Worm (Caenorhabditis elegans) whole organism, L1 larva: ENCODE measurements around the gene F28B4.1.

Source experiments
- C16A3.4 ChIP-seq: fragments of 150-350 bp; optimal IDR thresholded peaks from 2 replicates; lab custom pipeline; 2014; ENCODE audit warnings: missing biosample characterization, missing genetic modification characterization
- C34B4.2 ChIP-seq: sonication (generic microtip); optimal IDR thresholded peaks from 2 replicates; lab custom pipeline; 2017; ENCODE audit warnings: mild to moderate bottlenecking, missing genetic modification characterization, missing compliant biosample characterization
- F16B12.6 ChIP-seq: fragments of 150-350 bp; optimal IDR thresholded peaks from 2 replicates; lab custom pipeline; 2014; ENCODE audit warnings: missing biosample characterization, missing genetic modification characterization
- alr-1 ChIP-seq: fragments of 200-800 bp; sonication (Bioruptor generic); optimal IDR thresholded peaks from 2 replicates; lab custom pipeline; 2018; ENCODE audit warnings: borderline replicate concordance, mild to moderate bottlenecking, missing genetic modification characterization, missing compliant biosample characterization
- blmp-1 ChIP-seq: fragments of 150-350 bp; optimal IDR thresholded peaks from 2 replicates; lab custom pipeline; 2014; ENCODE audit warnings: missing biosample characterization, missing genetic modification characterization
- ceh-63 ChIP-seq: fragments of 200-800 bp; sonication (Bioruptor generic); optimal IDR thresholded peaks from 2 replicates; lab custom pipeline; 2018; ENCODE audit warnings: mild to moderate bottlenecking, missing genetic modification characterization, missing compliant biosample characterization
- ceh-82 ChIP-seq, 3 experiments: fragments of 150-350 bp in 1 of 3; sonication (generic microtip) in 2 of 3; optimal IDR thresholded peaks; 2 replicates each; lab custom pipeline; 2014 to 2017; ENCODE audit warnings: missing biosample characterization in 3 of 3, missing genetic modification characterization in 3 of 3
- ceh-88 ChIP-seq: fragments of 200-800 bp; sonication (Bioruptor generic); IDR thresholded peaks from 2 replicates; pipeline ENCODE4 v1.3.6; 2022; ENCODE audit warnings: missing genetic modification characterization, missing compliant biosample characterization
- ceh-90 ChIP-seq: sonication (generic microtip); optimal IDR thresholded peaks from 2 replicates; lab custom pipeline; 2016; ENCODE audit warnings: missing genetic modification characterization, missing compliant biosample characterization
- ces-1 ChIP-seq: fragments of 150-350 bp; optimal IDR thresholded peaks from 2 replicates; lab custom pipeline; 2014; ENCODE audit warnings: missing biosample characterization, missing genetic modification reagents, missing genetic modification characterization
- dsc-1 ChIP-seq: sonication (generic microtip); optimal IDR thresholded peaks from 2 replicates; lab custom pipeline; 2016; ENCODE audit warnings: mild to moderate bottlenecking, missing genetic modification characterization, missing compliant biosample characterization
- efl-1 ChIP-seq, 4 experiments: fragments of 150-350 bp; optimal IDR thresholded peaks in 3 of 4; peaks in 1 of 4; 1 replicate in 1 of 4; 2 replicates in 3 of 4; lab custom pipeline; 2014; ENCODE audit warnings: missing biosample characterization in 2 of 4, missing genetic modification characterization in 2 of 4, missing genetic modification reagents in 2 of 4
- efl-3 ChIP-seq: fragments of 200-800 bp; sonication (Bioruptor generic); optimal IDR thresholded peaks from 2 replicates; lab custom pipeline; 2018; ENCODE audit warnings: mild to moderate bottlenecking, missing genetic modification characterization, missing compliant biosample characterization
- egl-13 ChIP-seq: sonication (generic microtip); optimal IDR thresholded peaks from 2 replicates; lab custom pipeline; 2016; ENCODE audit warnings: missing genotype, missing genetic modification reagents, missing genetic modification characterization, missing compliant biosample characterization
- elt-2 ChIP-seq: sonication (generic microtip); optimal IDR thresholded peaks from 2 replicates; lab custom pipeline; 2016; ENCODE audit warnings: missing genetic modification characterization, mild to moderate bottlenecking, inconsistent platforms, missing compliant biosample characterization, missing genetic modification reagents
- elt-3 ChIP-seq, 6 experiments: fragments of 150-350 bp in 1 of 6; sonication (generic microtip); optimal IDR thresholded peaks; 2 replicates each; lab custom pipeline; 2017 to 2018; ENCODE audit warnings: missing biosample characterization in 6 of 6, missing genetic modification characterization in 6 of 6, inconsistent platforms in 1 of 6
- fkh-10 ChIP-seq: sonication (generic microtip); optimal IDR thresholded peaks from 2 replicates; lab custom pipeline; 2017; ENCODE audit warnings: missing biosample characterization, missing genetic modification reagents, missing genetic modification characterization
- fos-1 ChIP-seq: fragments of 150-350 bp; optimal IDR thresholded peaks from 2 replicates; lab custom pipeline; 2014; ENCODE audit warnings: missing biosample characterization, missing genetic modification characterization
- grh-1 ChIP-seq: fragments of 200-800 bp; sonication (Bioruptor generic); IDR thresholded peaks from 2 replicates; pipeline ENCODE4 v1.3.6; 2022; ENCODE audit warnings: missing genetic modification reagents, missing genetic modification characterization, missing compliant biosample characterization
- hpl-2 ChIP-seq: fragments of 150-350 bp; optimal IDR thresholded peaks from 2 replicates; lab custom pipeline; 2014; ENCODE audit warnings: missing biosample characterization, missing genetic modification reagents, missing genetic modification characterization
- isw-1 ChIP-seq: fragments of 200-800 bp; sonication (Bioruptor generic); IDR thresholded peaks from 2 replicates; pipeline ENCODE4 v1.3.6; 2022; ENCODE audit warnings: missing genetic modification characterization, missing compliant biosample characterization
- lin-14 ChIP-seq: fragments of 200-800 bp; sonication (Bioruptor generic); optimal IDR thresholded peaks from 2 replicates; lab custom pipeline; 2018; ENCODE audit warnings: mild to moderate bottlenecking, missing genetic modification characterization, moderate library complexity, missing compliant biosample characterization
- lin-35 ChIP-seq, 2 experiments: fragments of 150-350 bp; optimal IDR thresholded peaks; 2 replicates each; lab custom pipeline; 2014; ENCODE audit warnings: missing biosample characterization in 2 of 2, missing genetic modification characterization in 2 of 2, missing genetic modification reagents in 2 of 2
- lir-3 ChIP-seq: sonication (generic microtip); optimal IDR thresholded peaks from 2 replicates; lab custom pipeline; 2016; ENCODE audit warnings: mild to moderate bottlenecking, missing genetic modification characterization, moderate library complexity, missing compliant biosample characterization; ENCODE audit not compliant: poor library complexity
- lsy-2 ChIP-seq, 2 experiments: fragments of 150-350 bp; optimal IDR thresholded peaks; 2 replicates each; lab custom pipeline; 2014; ENCODE audit warnings: missing biosample characterization in 2 of 2, missing genetic modification characterization in 2 of 2
- mef-2 ChIP-seq: fragments of 150-350 bp; optimal IDR thresholded peaks from 2 replicates; lab custom pipeline; 2014; ENCODE audit warnings: missing biosample characterization, missing genetic modification characterization
- mep-1 ChIP-seq: fragments of 150-350 bp; optimal IDR thresholded peaks from 2 replicates; lab custom pipeline; 2014; ENCODE audit warnings: missing biosample characterization, missing genetic modification characterization
- nhr-11 ChIP-seq: fragments of 150-350 bp; optimal IDR thresholded peaks from 2 replicates; lab custom pipeline; 2014; ENCODE audit warnings: missing biosample characterization, missing genetic modification characterization
- nhr-19 ChIP-seq: fragments of 200-800 bp; sonication (Bioruptor generic); conservative IDR thresholded peaks from 2 replicates; pipeline ENCODE4 v1.3.6; 2022; ENCODE audit warnings: missing genetic modification characterization, missing compliant biosample characterization
- nhr-84 ChIP-seq: sonication (generic microtip); optimal IDR thresholded peaks from 2 replicates; lab custom pipeline; 2017; ENCODE audit warnings: missing biosample characterization, missing genetic modification characterization
- nhr-90 ChIP-seq: sonication (generic microtip); optimal IDR thresholded peaks from 2 replicates; lab custom pipeline; 2016; ENCODE audit warnings: mild to moderate bottlenecking, missing genetic modification characterization, missing compliant biosample characterization; ENCODE audit not compliant: poor library complexity
- pag-3 ChIP-seq: sonication (generic microtip); optimal IDR thresholded peaks from 2 replicates; lab custom pipeline; 2017; ENCODE audit warnings: missing genetic modification characterization, mild to moderate bottlenecking, missing compliant biosample characterization, antibody characterized with exemption, borderline replicate concordance; ENCODE audit not compliant: insufficient read depth
- snu-23 ChIP-seq: sonication (generic microtip); optimal IDR thresholded peaks from 2 replicates; lab custom pipeline; 2016; ENCODE audit warnings: missing genetic modification characterization, missing compliant biosample characterization
- sup-37 ChIP-seq: fragments of 200-800 bp; sonication (Bioruptor generic); optimal IDR thresholded peaks from 2 replicates; lab custom pipeline; 2018; ENCODE audit warnings: mild to moderate bottlenecking, missing genetic modification characterization, missing compliant biosample characterization
- tbx-2 ChIP-seq: sonication (generic microtip); optimal IDR thresholded peaks from 2 replicates; lab custom pipeline; 2016; ENCODE audit warnings: missing genetic modification characterization, missing compliant biosample characterization
- vab-15 ChIP-seq: sonication (generic microtip); optimal IDR thresholded peaks from 2 replicates; lab custom pipeline; 2017; ENCODE audit warnings: missing genotype, mild to moderate bottlenecking, missing genetic modification characterization, missing compliant biosample characterization
- xbp-1 ChIP-seq: sonication (generic microtip); optimal IDR thresholded peaks from 2 replicates; lab custom pipeline; 2016; ENCODE audit warnings: missing genetic modification characterization, missing compliant biosample characterization
- zag-1 ChIP-seq: fragments of 150-350 bp; optimal IDR thresholded peaks from 2 replicates; lab custom pipeline; 2014; ENCODE audit warnings: missing biosample characterization, missing genetic modification characterization
- ztf-4 ChIP-seq: fragments of 150-350 bp; optimal IDR thresholded peaks from 2 replicates; lab custom pipeline; 2014; ENCODE audit warnings: missing biosample characterization, missing genetic modification characterization

F28B4.1 gene

DNA sequence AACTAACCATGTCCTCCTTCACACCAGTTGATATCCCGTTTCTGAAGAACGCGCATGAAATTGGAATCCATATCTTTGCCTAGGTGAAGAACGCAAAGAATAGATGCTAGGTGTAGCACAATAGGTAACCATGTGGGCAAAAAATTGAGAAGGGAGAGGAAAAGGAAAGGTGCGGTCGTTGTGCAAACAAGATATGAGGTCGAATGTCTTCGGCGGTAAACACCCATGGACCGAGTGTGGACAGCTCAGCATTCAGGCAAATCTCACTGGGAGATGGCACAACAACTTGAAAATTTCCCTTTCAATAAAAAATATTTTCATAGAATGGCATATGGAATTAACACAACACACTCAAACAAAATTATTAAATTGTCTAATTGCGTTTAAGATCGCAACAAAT, 4.6 kb downstream of the F28B4.1 start, which contains the start of gene F28B4.4:
F28B4.4 (minus strand) TSS at position 101 of the 400 bp plus-strand sequence.
- no peak for TF ChIP-seq C16A3.4 (tag; lab: Kevin White, UChicago)
- no peak for TF ChIP-seq efl-3 (GFP tag; lab: Kevin White, UChicago)
- no peak for TF ChIP-seq sup-37 (GFP tag; lab: Kevin White, UChicago)
- TF ChIP-seq nhr-19 (GFP tag; lab: Robert Waterston, UW): no peak
- no peak for TF ChIP-seq elt-3 (tag; optimal IDR thresholded peaks at IDR 0.05; lab: Kevin White, UChicago)
- TF ChIP-seq C34B4.2: no peak
- no peak for TF ChIP-seq lin-35 (GFP tag; optimal IDR thresholded peaks at IDR 0.05; lab: Kevin White, UChicago)
- TF ChIP-seq F16B12.6 (tag; lab: Kevin White, UChicago): no peak
- TF ChIP-seq blmp-1 (tag; lab: Kevin White, UChicago): no peak
- no peak for TF ChIP-seq lsy-2 (tag; optimal IDR thresholded peaks at IDR 0.05; lab: Kevin White, UChicago)
- no peak for TF ChIP-seq egl-13 (tag; lab: Kevin White, UChicago)
- no peak for TF ChIP-seq tbx-2 (tag; lab: Kevin White, UChicago)
- no peak for TF ChIP-seq nhr-90 (tag; lab: Kevin White, UChicago)
- TF ChIP-seq ceh-63: no peak
- TF ChIP-seq isw-1 (GFP tag; lab: Robert Waterston, UW): no peak

DNA sequence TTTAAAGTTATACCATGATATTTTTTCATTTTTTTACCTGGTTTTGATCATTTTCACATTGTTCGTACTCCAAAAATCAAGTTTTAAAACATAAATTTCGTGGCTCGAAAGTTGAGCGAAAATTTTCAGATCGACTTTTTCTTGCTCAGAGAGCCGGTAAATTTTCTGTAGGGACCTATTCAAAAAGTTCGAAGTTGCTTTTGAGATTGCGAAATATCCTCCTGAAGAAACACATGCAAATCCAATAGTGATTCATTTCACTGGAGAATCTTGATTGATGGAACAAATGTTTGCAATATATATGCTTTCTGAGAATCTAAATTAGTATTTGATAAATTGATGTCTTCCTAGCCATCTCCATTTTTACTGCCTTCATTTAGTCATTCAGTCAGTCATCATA, 11.8 kb downstream of the F28B4.1 start:
- no peak for TF ChIP-seq ceh-90
- TF ChIP-seq dsc-1 (tag; lab: Kevin White, UChicago): peak; percentile 24
- TF ChIP-seq mef-2 (tag; lab: Kevin White, UChicago): no peak
- TF ChIP-seq vab-15 (tag; lab: Kevin White, UChicago): no peak
- TF ChIP-seq, all 84 proteins: peak for 1

ce11 chrX:3218040-3218795, 13.3 kb downstream of the F28B4.1 start:
- peak; percentile 7 for TF ChIP-seq snu-23 (GFP tag; lab: Kevin White, UChicago)
- peak; percentile 61 for TF ChIP-seq elt-2 (tag; lab: Kevin White, UChicago)
- TF ChIP-seq pag-3 (tag; lab: Kevin White, UChicago): peak; percentile 60
- TF ChIP-seq efl-1 (optimal IDR thresholded peaks at IDR 0.05; lab: Kevin White, UChicago): no peak
- peak in 1 of 2 experiments; percentile 69 for TF ChIP-seq efl-1 (GFP tag; optimal IDR thresholded peaks at IDR 0.05 in 1 of 2; lab: Kevin White, UChicago)
- TF ChIP-seq nhr-19 (GFP tag; lab: Robert Waterston, UW): no peak
- peak; percentile 24 for TF ChIP-seq lin-14
- TF ChIP-seq dsc-1 (tag; lab: Kevin White, UChicago): no peak
- peak in 3 of 6 experiments; percentile 21 to 39 (median 23) for TF ChIP-seq elt-3 (tag; optimal IDR thresholded peaks at IDR 0.05; lab: Kevin White, UChicago)
- TF ChIP-seq blmp-1 (tag; lab: Kevin White, UChicago): peak; percentile 83

- TF ChIP-seq pag-3 (tag; lab: Kevin White, UChicago): no peak
- TF ChIP-seq grh-1 (GFP tag; lab: Robert Waterston, UW): no peak
- no peak for TF ChIP-seq ceh-63
- TF ChIP-seq alr-1 (tag; lab: Kevin White, UChicago): no peak
- no peak for TF ChIP-seq nhr-90 (tag; lab: Kevin White, UChicago)
- no peak for TF ChIP-seq lsy-2 (tag; optimal IDR thresholded peaks at IDR 0.05; lab: Kevin White, UChicago)
- no peak for TF ChIP-seq lir-3 (tag; lab: Kevin White, UChicago)
- no peak for TF ChIP-seq fkh-10
These were observed 15.4 kb downstream of the F28B4.1 start, which contains the start of gene rgl-1 for ce11 chrX:3220267-3220666. Gene rgl-1, minus strand, starts transcription at chrX:3220367.

ce11 chrX:3223135-3223534, 18.3 kb downstream of the F28B4.1 start:
- no peak for TF ChIP-seq ceh-82 (tag; optimal IDR thresholded peaks at IDR 0.05; lab: Kevin White, UChicago)
- no peak for TF ChIP-seq fos-1
- no peak for TF ChIP-seq ceh-88
- no peak for TF ChIP-seq nhr-84
- TF ChIP-seq vab-15 (tag; lab: Kevin White, UChicago): no peak
- peak; percentile 20 for TF ChIP-seq lin-14
- TF ChIP-seq xbp-1: no peak
- TF ChIP-seq snu-23 (GFP tag; lab: Kevin White, UChicago): no peak
- peak; percentile 23 for TF ChIP-seq mep-1 (tag; lab: Kevin White, UChicago)
- TF ChIP-seq ces-1: no peak
- no peak for TF ChIP-seq zag-1 (tag; lab: Kevin White, UChicago)
- TF ChIP-seq ztf-4 (tag; lab: Kevin White, UChicago): no peak
- no peak for TF ChIP-seq hpl-2
- no peak for TF ChIP-seq nhr-11 (tag; lab: Kevin White, UChicago)
